Fruit fly (Drosophila melanogaster): ENCODE data around the gene myo.

myo gene

dm6 chr4:724140-724539 lies 28.3 kb upstream of the myo start, which contains the start of gene bt:
bt (plus strand) TSS chr4:724400.
- TF ChIP-seq Mio (GFP tag; optimal IDR thresholded peaks at IDR 0.05) = no peak
- peak; percentile 29 for TF ChIP-seq fru (GFP tag; optimal IDR thresholded peaks at IDR 0.05)
- TF ChIP-seq woc (GFP tag; optimal IDR thresholded peaks at IDR 0.05) = no peak

- TF ChIP-seq Dfd (GFP tag; optimal IDR thresholded peaks at IDR 0.05) (peak; percentile 40), rgr (GFP tag; optimal IDR thresholded peaks at IDR 0.05) (no peak)
Observed at dm6 chr4:722904-723303, 27.0 kb upstream of the myo start.

- TF ChIP-seq N (GFP tag; optimal IDR thresholded peaks at IDR 0.05) (no peak), CG32264 (GFP tag; optimal IDR thresholded peaks at IDR 0.05) (no peak), Hr78 (GFP tag; optimal IDR thresholded peaks at IDR 0.05) (no peak), Myc (optimal IDR thresholded peaks at IDR 0.05) (no peak), dl (GFP tag; optimal IDR thresholded peaks at IDR 0.05; ENCODE audit: insufficient read depth in 1 of 2, partially characterized antibody in 2 of 2) (no peak), Vsx2 (GFP tag; optimal IDR thresholded peaks at IDR 0.05; ENCODE audit: partially characterized antibody) (no peak), Mio (GFP tag; optimal IDR thresholded peaks at IDR 0.05) (no peak), OdsH (GFP tag; optimal IDR thresholded peaks at IDR 0.05) (no peak), Sp1 (GFP tag; optimal IDR thresholded peaks at IDR 0.05) (no peak), sage (GFP tag; optimal IDR thresholded peaks at IDR 0.05) (no peak), lola (GFP tag; optimal IDR thresholded peaks at IDR 0.05) (no peak), dmrt93B (GFP tag; optimal IDR thresholded peaks at IDR 0.05) (no peak), Dif (GFP tag; optimal IDR thresholded peaks at IDR 0.05; ENCODE audit: partially characterized antibody) (no peak)
Observed at dm6 chr4:722319-722718, 26.5 kb upstream of the myo start.

- TF ChIP-seq foxo (GFP tag; optimal IDR thresholded peaks at IDR 0.05) (no peak), OdsH (GFP tag; optimal IDR thresholded peaks at IDR 0.05) (no peak), Dif (GFP tag; optimal IDR thresholded peaks at IDR 0.05; ENCODE audit: partially characterized antibody) (no peak), GATAd (GFP tag; optimal IDR thresholded peaks at IDR 0.05) (no peak), Hr83 (GFP tag; optimal IDR thresholded peaks at IDR 0.05; ENCODE audit: poor library complexity, severe bottlenecking) (no peak), tai (GFP tag; optimal IDR thresholded peaks at IDR 0.05) (no peak), HLH106 (tag; optimal IDR thresholded peaks at IDR 0.05) (no peak), lola (GFP tag; optimal IDR thresholded peaks at IDR 0.05) (no peak), psq (GFP tag; optimal IDR thresholded peaks at IDR 0.05) (no peak)
Observed at dm6 chr4:721774-722173, 25.9 kb upstream of the myo start.

dm6 chr4:718614-719013 lies 22.8 kb upstream of the myo start:
- TF ChIP-seq dsf (GFP tag; optimal IDR thresholded peaks at IDR 0.05; ENCODE audit: borderline replicate concordance) (no peak), GATAd (GFP tag; optimal IDR thresholded peaks at IDR 0.05) (no peak), Dfd (GFP tag; optimal IDR thresholded peaks at IDR 0.05) (no peak), Vsx2 (GFP tag; optimal IDR thresholded peaks at IDR 0.05; ENCODE audit: partially characterized antibody) (no peak), OdsH (GFP tag; optimal IDR thresholded peaks at IDR 0.05) (no peak), Sp1 (GFP tag; optimal IDR thresholded peaks at IDR 0.05) (no peak)

dm6 chr4:712897-713296 lies 17.0 kb upstream of the myo start:
- TF ChIP-seq OdsH (GFP tag; optimal IDR thresholded peaks at IDR 0.05) = no peak
- no peak for TF ChIP-seq lola (GFP tag; optimal IDR thresholded peaks at IDR 0.05)
- no peak for TF ChIP-seq jim (GFP tag; optimal IDR thresholded peaks at IDR 0.05)
- no peak for TF ChIP-seq Myc (optimal IDR thresholded peaks at IDR 0.05)
- TF ChIP-seq Hnf4 (GFP tag; optimal IDR thresholded peaks at IDR 0.05) = no peak
- no peak for TF ChIP-seq pan (optimal IDR thresholded peaks at IDR 0.05)
- TF ChIP-seq woc (GFP tag; optimal IDR thresholded peaks at IDR 0.05) = no peak
- no peak for TF ChIP-seq Sp1 (GFP tag; optimal IDR thresholded peaks at IDR 0.05)
- TF ChIP-seq dl (GFP tag; optimal IDR thresholded peaks at IDR 0.05; ENCODE audit: insufficient read depth in 1 of 2, partially characterized antibody in 2 of 2) = no peak

- TF ChIP-seq CrebA (GFP tag; optimal IDR thresholded peaks at IDR 0.05; ENCODE audit: borderline replicate concordance) = no peak
- no peak for TF ChIP-seq Dif (GFP tag; optimal IDR thresholded peaks at IDR 0.05; ENCODE audit: partially characterized antibody)
Observed at dm6 chr4:709730-710129, 13.9 kb upstream of the myo start.
